Worm (Caenorhabditis elegans): Measurements from ENCODE around the gene ilkp-1.

ce11 chrII:11041027-11041426 is 9.0 kb upstream of the ilkp-1 start, which contains the start of gene cey-1:
- TF ChIP-seq lsl-1 (GFP tag; optimal IDR thresholded peaks at IDR 0.05) (no peak), zim-3 (tag; optimal IDR thresholded peaks at IDR 0.05) (no peak), unc-62 (GFP tag; optimal IDR thresholded peaks at IDR 0.05) (no peak), ztf-26 (tag; optimal IDR thresholded peaks at IDR 0.05) (no peak), ekl-4 (GFP tag; IDR thresholded peaks at IDR 0.05) (no peak), him-1 (tag; optimal IDR thresholded peaks at IDR 0.05) (no peak), nfya-1 (tag; optimal IDR thresholded peaks at IDR 0.05; ENCODE audit: borderline replicate concordance, insufficient read depth) (no peak), lin-54 (GFP tag; optimal IDR thresholded peaks at IDR 0.05) (no peak), B0336.3 (GFP tag; IDR thresholded peaks at IDR 0.05) (no peak), ceh-79 (tag; optimal IDR thresholded peaks at IDR 0.05) (no peak), F49E8.2 (tag; optimal IDR thresholded peaks at IDR 0.05; ENCODE audit: insufficient read depth) (no peak), chd-7 (tag; optimal IDR thresholded peaks at IDR 0.05) (no peak), ets-4 (GFP tag; optimal IDR thresholded peaks at IDR 0.05) (no peak), let-526 (GFP tag; IDR thresholded peaks at IDR 0.05) (no peak)

Data from whole organism, young adult.